Fruit fly (Drosophila melanogaster) S2 (cell line): ENCODE measurements around the gene CG10949.

Experiments used
- CG8478 ChIP-seq: fragments of >200 bp; optimal IDR thresholded peaks from 2 replicates; lab custom pipeline; 2018
- CTCF ChIP-seq, 2 experiments: fragments of >200 bp; optimal IDR thresholded peaks; 2 replicates each; lab custom pipeline; 2018

- TF ChIP-seq CTCF (optimal IDR thresholded peaks at IDR 0.05; lab: Kevin White, UChicago), result no peak
- TF ChIP-seq CG8478 (lab: Kevin White, UChicago), result no peak
Observed at dm6 chr2L:20428382-20428755, 11.7 kb upstream of the CG10949 start.
